Worm (Caenorhabditis elegans): ENCODE results near the gene ooc-3.

Gene ooc-3

ce11 chrII:11453025-11453424 lies 42.1 kb downstream of the ooc-3 start, which contains the start of gene rsp-1 (continued):
- TF ChIP-seq nhr-25 (tag; optimal IDR thresholded peaks at IDR 0.05) = peak; percentile 87
- TF ChIP-seq elt-1 (tag; optimal IDR thresholded peaks at IDR 0.05) = peak; percentile 26
- peak; percentile 90 for TF ChIP-seq elt-2 (tag; optimal IDR thresholded peaks at IDR 0.05)
- TF ChIP-seq ztf-4 (tag; optimal IDR thresholded peaks at IDR 0.05) = peak; percentile 50
- peak; percentile 85 for TF ChIP-seq egl-5 (tag; optimal IDR thresholded peaks at IDR 0.05)
- no peak for TF ChIP-seq ceh-16 (tag; optimal IDR thresholded peaks at IDR 0.05)
- TF ChIP-seq fos-1 (tag; optimal IDR thresholded peaks at IDR 0.05) = no peak
- TF ChIP-seq lsy-12 (tag; optimal IDR thresholded peaks at IDR 0.05) = peak; percentile 89
- TF ChIP-seq elt-3 (tag; optimal IDR thresholded peaks at IDR 0.05) = no peak
- TF ChIP-seq nhr-76 (tag; optimal IDR thresholded peaks at IDR 0.05) = no peak
- no peak for TF ChIP-seq nhr-67 (tag; optimal IDR thresholded peaks at IDR 0.05)
- peak; percentile 28 for TF ChIP-seq ceh-82 (tag; optimal IDR thresholded peaks at IDR 0.05)

ce11 chrII:11452498-11453005 lies 42.6 kb downstream of the ooc-3 start, which contains the start of gene rsp-2:
Gene rsp-2, minus strand, starts transcription at chrII:11452955.
- TF ChIP-seq tbx-2 (tag; optimal IDR thresholded peaks at IDR 0.05) = no peak
- no peak for TF ChIP-seq hmg-11 (tag; optimal IDR thresholded peaks at IDR 0.05)
- no peak for TF ChIP-seq mml-1 (tag; optimal IDR thresholded peaks at IDR 0.05)
- no peak for TF ChIP-seq nhr-23 (tag; optimal IDR thresholded peaks at IDR 0.05)
- TF ChIP-seq nfya-1 (tag; optimal IDR thresholded peaks at IDR 0.05; ENCODE audit: insufficient read depth) = no peak
- no peak for TF ChIP-seq R02D3.7 (tag; optimal IDR thresholded peaks at IDR 0.05)
- TF ChIP-seq zag-1 (tag; optimal IDR thresholded peaks at IDR 0.05) = no peak
- TF ChIP-seq skn-1 (tag; optimal IDR thresholded peaks at IDR 0.05) = no peak
- no peak for TF ChIP-seq egl-27 (tag; optimal IDR thresholded peaks at IDR 0.05)
- no peak for TF ChIP-seq elt-3 (tag; optimal IDR thresholded peaks at IDR 0.05)
- TF ChIP-seq egl-5 (tag; optimal IDR thresholded peaks at IDR 0.05) = no peak
- TF ChIP-seq ztf-11 (tag; optimal IDR thresholded peaks at IDR 0.05) = no peak
- TF ChIP-seq ceh-28 (tag; optimal IDR thresholded peaks at IDR 0.05) = no peak
- TF ChIP-seq daf-12 (tag; optimal IDR thresholded peaks at IDR 0.05) = no peak
- no peak for TF ChIP-seq nhr-28 (tag; optimal IDR thresholded peaks at IDR 0.05)
- no peak for TF ChIP-seq ceh-16 (tag; optimal IDR thresholded peaks at IDR 0.05)
- TF ChIP-seq ceh-9 (tag; optimal IDR thresholded peaks at IDR 0.05) = no peak
- TF ChIP-seq jun-1 (tag; optimal IDR thresholded peaks at IDR 0.05) = no peak
- TF ChIP-seq lin-39 (tag; optimal IDR thresholded peaks at IDR 0.05) = no peak

- TF ChIP-seq pha-4 (tag; optimal IDR thresholded peaks at IDR 0.05) = no peak
- no peak for TF ChIP-seq R02D3.7 (tag; optimal IDR thresholded peaks at IDR 0.05)
- TF ChIP-seq ZK546.5 (tag; optimal IDR thresholded peaks at IDR 0.05) = no peak
- no peak for TF ChIP-seq nhr-77 (tag; optimal IDR thresholded peaks at IDR 0.05)
- TF ChIP-seq unc-62 (GFP tag; optimal IDR thresholded peaks at IDR 0.05) = no peak
- no peak for TF ChIP-seq fkh-2 (tag; optimal IDR thresholded peaks at IDR 0.05)
- TF ChIP-seq snpc-4 (tag; optimal IDR thresholded peaks at IDR 0.05) = no peak
- no peak for TF ChIP-seq nhr-67 (tag; optimal IDR thresholded peaks at IDR 0.05)
- no peak for TF ChIP-seq elt-3 (tag; optimal IDR thresholded peaks at IDR 0.05)
- no peak for TF ChIP-seq ceh-16 (tag; optimal IDR thresholded peaks at IDR 0.05)
- no peak for TF ChIP-seq aly-2 (tag; optimal IDR thresholded peaks at IDR 0.05)
- TF ChIP-seq egl-27 (tag; optimal IDR thresholded peaks at IDR 0.05) = no peak
- no peak for TF ChIP-seq ztf-4 (tag; optimal IDR thresholded peaks at IDR 0.05)
- no peak for TF ChIP-seq lsy-12 (tag; optimal IDR thresholded peaks at IDR 0.05)
- TF ChIP-seq fkh-10 (GFP tag; optimal IDR thresholded peaks at IDR 0.05) = no peak
- TF ChIP-seq unc-39 (tag; optimal IDR thresholded peaks at IDR 0.05) = no peak
Measured at ce11 chrII:11451738-11452137, 43.4 kb downstream of the ooc-3 start.

DNA sequence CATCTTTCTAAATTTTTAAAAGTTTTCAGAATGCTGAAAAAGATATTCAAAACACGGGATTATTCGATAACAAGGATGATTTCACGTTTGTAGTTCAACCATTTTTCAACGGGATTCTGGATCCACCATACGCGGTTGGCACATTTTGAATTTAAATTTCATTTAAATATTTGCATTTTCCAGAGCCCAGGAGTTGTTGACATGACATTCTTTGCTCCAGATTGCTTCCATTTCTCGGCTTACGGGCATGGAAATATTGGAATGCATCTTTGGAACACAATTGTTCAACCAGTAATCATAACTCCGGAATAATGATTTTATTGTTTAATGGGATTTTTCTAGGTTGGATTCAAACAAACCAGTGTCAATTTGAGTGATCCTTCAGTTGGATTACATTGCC lies 44.2 kb downstream of the ooc-3 start:
- TF ChIP-seq eor-1 (tag; optimal IDR thresholded peaks at IDR 0.05) (no peak), nhr-12 (tag; optimal IDR thresholded peaks at IDR 0.05) (no peak), fkh-10 (GFP tag; optimal IDR thresholded peaks at IDR 0.05) (no peak), nhr-67 (tag; optimal IDR thresholded peaks at IDR 0.05) (no peak), pqm-1 (tag; optimal IDR thresholded peaks at IDR 0.05) (no peak), egl-5 (tag; optimal IDR thresholded peaks at IDR 0.05) (no peak), nhr-25 (tag; optimal IDR thresholded peaks at IDR 0.05) (no peak), nfya-1 (tag; optimal IDR thresholded peaks at IDR 0.05; ENCODE audit: insufficient read depth) (no peak), lin-15B (tag; optimal IDR thresholded peaks at IDR 0.05) (no peak), ceh-16 (tag; optimal IDR thresholded peaks at IDR 0.05) (no peak), nhr-11 (tag; optimal IDR thresholded peaks at IDR 0.05) (no peak), fos-1 (tag; optimal IDR thresholded peaks at IDR 0.05) (no peak), pha-4 (tag; optimal IDR thresholded peaks at IDR 0.05) (no peak), mdl-1 (tag; optimal IDR thresholded peaks at IDR 0.05) (no peak), egl-27 (tag; optimal IDR thresholded peaks at IDR 0.05) (no peak), nhr-23 (tag; optimal IDR thresholded peaks at IDR 0.05) (no peak), mml-1 (tag; optimal IDR thresholded peaks at IDR 0.05) (no peak), ceh-9 (tag; optimal IDR thresholded peaks at IDR 0.05) (no peak), jun-1 (tag; optimal IDR thresholded peaks at IDR 0.05) (no peak)
